Fruit fly (Drosophila melanogaster): ENCODE results near the gene CG42815.

- no peak for TF ChIP-seq CG9948 (tag; optimal IDR thresholded peaks at IDR 0.05)
- no peak for TF ChIP-seq EcR (GFP tag; optimal IDR thresholded peaks at IDR 0.05)
- no peak for TF ChIP-seq fd96Ca (GFP tag; IDR thresholded peaks at IDR 0.05)
- no peak for TF ChIP-seq D1 (tag; optimal IDR thresholded peaks at IDR 0.05)
- TF ChIP-seq rn (GFP tag; IDR thresholded peaks at IDR 0.05) = no peak
- no peak for TF ChIP-seq CG15710 (tag; optimal IDR thresholded peaks at IDR 0.05)
Observed at dm6 chr3L:17754285-17754684, 37.0 kb downstream of the CG42815 start.
